Worm (Caenorhabditis elegans): ENCODE measurements around the gene K10H10.5.

DNA sequence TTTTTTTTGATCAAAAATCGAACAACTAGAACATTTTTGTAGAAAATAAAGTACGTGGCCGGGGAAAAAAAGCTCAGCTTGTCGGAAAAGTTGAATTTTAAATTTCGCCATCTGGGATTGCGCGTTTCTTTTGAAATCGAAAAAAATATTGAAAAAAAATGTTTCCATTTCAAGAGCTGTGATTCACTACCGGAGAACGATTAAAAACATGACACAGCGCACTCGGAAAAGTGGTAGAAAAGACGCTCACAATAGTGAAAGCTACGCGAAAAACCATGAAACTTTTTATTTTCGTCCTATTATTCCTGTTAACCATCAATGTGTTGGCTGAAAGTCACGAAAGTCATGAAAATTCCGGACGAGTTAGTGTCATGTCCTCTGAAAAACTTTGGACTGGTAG is 36.2 kb downstream of the K10H10.5 start, which contains the start of the genes clec-147 and C04H5.7:
- no peak for TF ChIP-seq snpc-4 (GFP tag; optimal IDR thresholded peaks at IDR 0.05)
- TF ChIP-seq snpc-4 (tag; optimal IDR thresholded peaks at IDR 0.05) = no peak
- no peak for TF ChIP-seq aptf-2 (GFP tag; conservative IDR thresholded peaks at IDR 0.05)
- no peak for TF ChIP-seq C17E4.6 (GFP tag; IDR thresholded peaks at IDR 0.05)
- no peak for TF ChIP-seq chd-7 (tag; optimal IDR thresholded peaks at IDR 0.05)
